Fruit fly (Drosophila melanogaster) whole organism, adult: Measurements from ENCODE around the gene CG34250.
A peak's percentile ranks its signal among the peaks of the same experiment; 100 is the strongest.

ENCODE experiments used
- CG11617 ChIP-seq: fragments of 200-800 bp; sonication (Bioruptor generic); optimal IDR thresholded peaks from 2 replicates; lab custom pipeline; 2017; ENCODE audit warnings: mild to moderate bottlenecking, missing biosample characterization, missing genetic modification reagents, missing genetic modification characterization
- CG12768 ChIP-seq: fragments of 200-800 bp; sonication (Bioruptor generic); optimal IDR thresholded peaks from 2 replicates; lab custom pipeline; 2017; ENCODE audit warnings: missing biosample characterization, missing genetic modification characterization, mild to moderate bottlenecking, moderate library complexity, missing genetic modification reagents
- CG14711 ChIP-seq: fragments of 200-800 bp; sonication (Bioruptor generic); optimal IDR thresholded peaks from 2 replicates; lab custom pipeline; 2018; ENCODE audit warnings: missing biosample characterization, mild to moderate bottlenecking, missing genetic modification characterization, moderate library complexity
- CG1620 ChIP-seq: fragments of 200-800 bp; sonication (Bioruptor generic); optimal IDR thresholded peaks from 2 replicates; lab custom pipeline; 2016; ENCODE audit warnings: missing biosample characterization, missing genetic modification characterization
- CG33017 ChIP-seq: fragments of 200-800 bp; sonication (Bioruptor generic); optimal IDR thresholded peaks from 2 replicates; lab custom pipeline; 2018; ENCODE audit warnings: missing biosample characterization, mild to moderate bottlenecking, missing genetic modification characterization, moderate library complexity
- CG5204 ChIP-seq: fragments of 200-800 bp; sonication (Bioruptor generic); optimal IDR thresholded peaks from 2 replicates; lab custom pipeline; 2016; ENCODE audit warnings: missing biosample characterization, missing genetic modification characterization
- CG7045 ChIP-seq: fragments of 200-800 bp; sonication (Bioruptor generic); optimal IDR thresholded peaks from 2 replicates; lab custom pipeline; 2017; ENCODE audit warnings: missing biosample characterization, mild to moderate bottlenecking, missing genetic modification characterization
- CG7101 ChIP-seq: fragments of 200-800 bp; sonication (Bioruptor generic); optimal IDR thresholded peaks from 2 replicates; lab custom pipeline; 2018; ENCODE audit warnings: missing biosample characterization, mild to moderate bottlenecking, missing genetic modification characterization, moderate library complexity
- Clk ChIP-seq: fragments of 200-800 bp; sonication (Bioruptor generic); optimal IDR thresholded peaks from 2 replicates; lab custom pipeline; 2017; ENCODE audit warnings: missing biosample characterization, missing genetic modification characterization
- Crg-1 ChIP-seq: fragments of 200-800 bp; sonication (Bioruptor generic); optimal IDR thresholded peaks from 2 replicates; lab custom pipeline; 2016; ENCODE audit warnings: missing biosample characterization, missing genetic modification characterization
- Hr96 ChIP-seq: fragments of 200-800 bp; sonication (Bioruptor generic); optimal IDR thresholded peaks from 2 replicates; lab custom pipeline; 2016; ENCODE audit warnings: missing biosample characterization, missing genetic modification characterization
- Mnt ChIP-seq: fragments of 200-800 bp; sonication (Bioruptor generic); optimal IDR thresholded peaks from 2 replicates; lab custom pipeline; 2016; ENCODE audit warnings: missing biosample characterization, mild to moderate bottlenecking, missing genetic modification characterization
- bab1 ChIP-seq: fragments of 200-800 bp; sonication (Bioruptor generic); optimal IDR thresholded peaks from 3 replicates; lab custom pipeline; 2019; ENCODE audit warnings: missing biosample characterization, mild to moderate bottlenecking, missing genetic modification characterization, moderate library complexity
- cic ChIP-seq: fragments of 200-800 bp; sonication (Bioruptor generic); optimal IDR thresholded peaks from 2 replicates; lab custom pipeline; 2017; ENCODE audit warnings: missing biosample characterization, mild to moderate bottlenecking, missing genetic modification characterization, moderate library complexity
- cnc ChIP-seq, 2 experiments: fragments of >200 bp; optimal IDR thresholded peaks; 2 replicates each; lab custom pipeline; 2017
- kay ChIP-seq: fragments of 200-800 bp; sonication (Bioruptor generic); peaks from one replicate; lab custom pipeline; 2016; ENCODE audit warnings: missing biosample characterization, missing genetic modification characterization, borderline replicate concordance
- ovo ChIP-seq: fragments of 200-800 bp; sonication (Bioruptor generic); optimal IDR thresholded peaks from 2 replicates; lab custom pipeline; 2016; ENCODE audit warnings: missing biosample characterization, missing genetic modification characterization
- pad ChIP-seq: fragments of 200-800 bp; sonication (Bioruptor generic); optimal IDR thresholded peaks from 3 replicates; lab custom pipeline; 2017; ENCODE audit warnings: missing biosample characterization, missing genetic modification characterization, mild to moderate bottlenecking, moderate library complexity, missing genetic modification reagents
- tj ChIP-seq: fragments of 200-800 bp; sonication (Bioruptor generic); optimal IDR thresholded peaks from 3 replicates; lab custom pipeline; 2017; ENCODE audit warnings: missing biosample characterization, mild to moderate bottlenecking, missing genetic modification characterization, moderate library complexity
- toe ChIP-seq: fragments of 200-800 bp; sonication (Bioruptor generic); optimal IDR thresholded peaks from 2 replicates; lab custom pipeline; 2016; ENCODE audit warnings: missing biosample characterization, missing genetic modification characterization

CG34250 gene

dm6 chr3L:17513893-17514616 lies 38.0 kb downstream of the CG34250 start, which contains the start of the genes U4-U6-60K and CG7564:
Gene U4-U6-60K, minus strand, starts transcription at chr3L:17513912.
Gene CG7564, plus strand, starts transcription at chr3L:17514298.
- TF ChIP-seq CG5204 (GFP tag; lab: Kevin White, UChicago) (peak; percentile 68), kay (GFP tag; lab: Kevin White, UChicago) (no peak), bab1 (peak; percentile 6), ovo (GFP tag; lab: Kevin White, UChicago) (peak; percentile 77), CG12768 (GFP tag; lab: Kevin White, UChicago) (peak; percentile 62), CG33017 (peak; percentile 28), CG7101 (tag; lab: Kevin White, UChicago) (peak; percentile 68), cic (GFP tag; lab: Kevin White, UChicago) (no peak), tj (GFP tag; lab: Kevin White, UChicago) (peak; percentile 52), Crg-1 (GFP tag; lab: Kevin White, UChicago) (peak; percentile 81), Mnt (GFP tag; lab: Kevin White, UChicago) (peak; percentile 64), toe (GFP tag; lab: Kevin White, UChicago) (peak; percentile 77), cnc (optimal IDR thresholded peaks at IDR 0.05; lab: Kevin White, UChicago) (no peak), pad (GFP tag; lab: Kevin White, UChicago) (peak; percentile 80), Hr96 (peak; percentile 64), CG1620 (GFP tag; lab: Kevin White, UChicago) (peak; percentile 81), Clk (peak; percentile 79), CG7045 (GFP tag; lab: Kevin White, UChicago) (peak; percentile 54), CG11617 (GFP tag; lab: Kevin White, UChicago) (peak; percentile 74), CG14711 (tag; lab: Kevin White, UChicago) (peak; percentile 57)
